Worm (Caenorhabditis elegans) whole organism, midembryonic: ENCODE measurements around the gene Y57G11C.46.

Source experiments
- flt-1 ChIP-seq: fragments of 200-800 bp; sonication (Bioruptor generic); IDR thresholded peaks from 2 replicates; pipeline ENCODE4 v1.3.6; 2022; ENCODE audit warnings: missing genetic modification characterization, missing compliant biosample characterization
- ztf-23 ChIP-seq: fragments of 200-800 bp; sonication (Bioruptor generic); IDR thresholded peaks from 2 replicates; pipeline ENCODE4 v1.3.6; 2022; ENCODE audit warnings: missing genetic modification reagents, missing genetic modification characterization, missing compliant biosample characterization

ce11 chrIV:14767693-14768251 is 48.4 kb downstream of the Y57G11C.46 start, which contains the start of the genes mrps-7 and Y57G11C.3:
- TF ChIP-seq flt-1 (GFP tag; lab: Robert Waterston, UW) (no peak), ztf-23 (GFP tag; lab: Robert Waterston, UW) (no peak)
